Worm (Caenorhabditis elegans): ENCODE data around the gene C32D5.7.

DNA sequence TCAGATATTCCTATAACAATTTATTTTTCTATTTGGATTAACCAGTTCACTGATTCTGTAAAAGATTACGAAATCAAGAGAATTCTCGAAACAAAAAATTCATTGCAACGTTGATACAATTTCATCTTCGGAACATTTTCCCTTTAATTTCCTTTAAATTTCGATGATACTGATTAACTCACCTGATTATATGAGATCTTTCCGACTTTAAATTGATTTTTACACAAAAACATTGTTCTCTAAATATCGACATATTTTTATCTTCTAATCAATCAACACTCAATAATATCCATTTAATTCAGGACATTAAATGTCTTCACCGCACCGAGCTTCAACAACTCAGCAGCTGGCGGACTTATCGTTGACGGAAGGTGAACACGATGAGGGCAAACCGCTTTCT is 31.2 kb upstream of the C32D5.7 start, which contains the start of gene lin-23:
- TF ChIP-seq ztf-11 (tag; optimal IDR thresholded peaks at IDR 0.05): no peak
- no peak for TF ChIP-seq nhr-28 (tag; optimal IDR thresholded peaks at IDR 0.05)
- TF ChIP-seq nhr-25 (tag; optimal IDR thresholded peaks at IDR 0.05): peak; percentile 12
- no peak for TF ChIP-seq skn-1 (tag; optimal IDR thresholded peaks at IDR 0.05)
- no peak for TF ChIP-seq fos-1 (tag; optimal IDR thresholded peaks at IDR 0.05)
- no peak for TF ChIP-seq ceh-16 (tag; optimal IDR thresholded peaks at IDR 0.05)
- TF ChIP-seq fkh-10 (GFP tag; optimal IDR thresholded peaks at IDR 0.05): no peak
- no peak for TF ChIP-seq elt-2 (tag; optimal IDR thresholded peaks at IDR 0.05)
- no peak for TF ChIP-seq R02D3.7 (tag; optimal IDR thresholded peaks at IDR 0.05)
- TF ChIP-seq pha-4 (tag; optimal IDR thresholded peaks at IDR 0.05): no peak
- no peak for TF ChIP-seq unc-62 (GFP tag; optimal IDR thresholded peaks at IDR 0.05)
- TF ChIP-seq ztf-4 (tag; optimal IDR thresholded peaks at IDR 0.05): no peak

All from whole organism, L3 larva.